Worm (Caenorhabditis elegans): ENCODE data around the gene F53B1.9.

- TF ChIP-seq blmp-1 (tag; optimal IDR thresholded peaks at IDR 0.05): no peak
- no peak for TF ChIP-seq lin-13 (tag; optimal IDR thresholded peaks at IDR 0.05)
- TF ChIP-seq nhr-237 (tag; optimal IDR thresholded peaks at IDR 0.05): no peak
- TF ChIP-seq elt-1 (tag; optimal IDR thresholded peaks at IDR 0.05; ENCODE audit: borderline replicate concordance, insufficient read depth): no peak
- TF ChIP-seq nhr-28 (tag; optimal IDR thresholded peaks at IDR 0.05): no peak
- no peak for TF ChIP-seq sptf-1 (tag; optimal IDR thresholded peaks at IDR 0.05)
- no peak for TF ChIP-seq M03D4.4 (tag; optimal IDR thresholded peaks at IDR 0.05)
- TF ChIP-seq mab-5 (tag; optimal IDR thresholded peaks at IDR 0.05): no peak
- no peak for TF ChIP-seq snpc-4 (tag; optimal IDR thresholded peaks at IDR 0.05)
- no peak for TF ChIP-seq elt-3 (tag; optimal IDR thresholded peaks at IDR 0.05)
Measured at ce11 chrX:2108182-2108581, 23.5 kb downstream of the F53B1.9 start.

Measured in whole organism, mixed stage, embryonic.